Fruit fly (Drosophila melanogaster): Measurements from ENCODE around the gene CG13982.
A peak's percentile ranks its signal among the peaks of the same experiment; 100 is the strongest.

Gene CG13982

DNA sequence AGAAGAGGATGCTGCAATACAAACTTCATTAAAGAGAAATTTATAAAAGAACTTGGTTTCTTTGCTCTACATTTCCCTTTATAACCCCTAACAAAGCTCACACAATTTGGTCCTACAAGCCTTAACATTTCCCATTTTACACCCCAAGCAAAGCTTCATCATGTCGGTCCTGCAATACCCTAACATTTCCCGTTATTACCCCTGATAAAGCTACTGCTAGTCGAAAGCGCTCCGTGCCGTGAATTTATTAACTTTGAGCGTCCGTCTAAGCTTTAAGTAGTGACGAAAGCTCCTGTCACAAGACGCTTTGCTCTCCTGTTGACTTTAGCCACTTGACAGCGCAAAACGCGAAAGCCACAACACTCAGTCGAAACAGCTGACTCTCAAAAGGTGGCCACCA is at the start of gene CG13982:
Gene CG13982 (plus strand): TSS at position 363 of the 400 bp plus-strand sequence.
- TF ChIP-seq Hr96 (GFP tag; optimal IDR thresholded peaks at IDR 0.05) (no peak), pad (GFP tag; optimal IDR thresholded peaks at IDR 0.05) (peak; percentile 93)

DNA sequence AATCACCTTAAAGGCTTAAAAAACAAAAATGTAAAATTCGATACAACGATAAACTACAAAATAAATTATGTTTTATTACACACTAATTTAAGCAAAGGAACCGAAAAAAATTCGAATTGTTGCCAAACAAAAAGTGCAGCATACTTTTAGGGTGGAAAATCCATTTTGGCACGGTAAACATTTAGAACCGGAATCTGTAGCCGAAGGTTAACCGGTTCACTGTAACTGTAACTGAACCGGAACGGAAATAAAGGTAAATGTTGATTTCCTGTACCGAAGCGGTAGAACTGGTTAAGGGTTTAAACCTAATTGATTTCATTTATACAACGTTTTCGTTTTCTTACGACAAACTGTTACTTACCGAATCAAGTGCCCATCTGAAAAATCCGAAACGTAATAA is 45.2 kb upstream of the CG13982 start:
- TF ChIP-seq Clk (GFP tag; optimal IDR thresholded peaks at IDR 0.05) (no peak), bab1 (GFP tag; optimal IDR thresholded peaks at IDR 0.05) (no peak), toe (GFP tag; optimal IDR thresholded peaks at IDR 0.05) (no peak), CG11617 (GFP tag; optimal IDR thresholded peaks at IDR 0.05) (no peak), CG7045 (GFP tag; optimal IDR thresholded peaks at IDR 0.05) (no peak), tj (GFP tag; optimal IDR thresholded peaks at IDR 0.05) (no peak), kay (GFP tag; ENCODE audit: borderline replicate concordance) (no peak), Mnt (GFP tag; optimal IDR thresholded peaks at IDR 0.05) (no peak), CG5204 (GFP tag; optimal IDR thresholded peaks at IDR 0.05) (no peak), pad (GFP tag; optimal IDR thresholded peaks at IDR 0.05) (no peak), CG12768 (GFP tag; optimal IDR thresholded peaks at IDR 0.05) (no peak), cnc (optimal IDR thresholded peaks at IDR 0.05) (no peak), Crg-1 (GFP tag; optimal IDR thresholded peaks at IDR 0.05) (no peak), ovo (GFP tag; optimal IDR thresholded peaks at IDR 0.05) (no peak), CG14711 (tag; optimal IDR thresholded peaks at IDR 0.05) (no peak), CG7101 (tag; optimal IDR thresholded peaks at IDR 0.05) (no peak), CG1620 (GFP tag; optimal IDR thresholded peaks at IDR 0.05) (no peak), Hr96 (GFP tag; optimal IDR thresholded peaks at IDR 0.05) (no peak)

dm6 chr2L:6367478-6367932 is 44.6 kb upstream of the CG13982 start, which contains the start of gene Nepl4:
Gene Nepl4 (plus strand): TSS chr2L:6367882.
- peak; percentile 78 for TF ChIP-seq tj (GFP tag; optimal IDR thresholded peaks at IDR 0.05)
- no peak for TF ChIP-seq CG14711 (tag; optimal IDR thresholded peaks at IDR 0.05)

DNA sequence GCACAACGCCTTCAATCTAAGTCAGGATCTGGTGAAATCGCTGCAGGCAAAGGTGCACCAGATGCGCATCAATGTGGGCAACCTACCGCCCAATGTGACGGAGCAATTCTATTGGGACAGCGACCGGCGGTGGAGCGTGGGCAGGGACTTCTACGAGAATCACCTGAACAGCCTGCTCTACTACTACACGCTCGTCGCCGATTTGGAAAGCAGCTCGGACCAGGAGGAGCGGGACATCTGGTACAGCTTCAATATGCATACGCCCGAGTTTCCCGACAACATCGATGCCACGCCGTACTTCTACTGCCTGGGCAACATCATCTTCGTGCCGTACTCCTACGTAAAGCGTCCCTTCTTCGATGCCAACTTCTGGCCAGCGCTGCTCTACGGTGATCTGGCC is 42.8 kb upstream of the CG13982 start:
- no peak for TF ChIP-seq pad (GFP tag; optimal IDR thresholded peaks at IDR 0.05)
- no peak for TF ChIP-seq cnc (optimal IDR thresholded peaks at IDR 0.05)
- no peak for TF ChIP-seq Clk (GFP tag; optimal IDR thresholded peaks at IDR 0.05)
- TF ChIP-seq CG7045 (GFP tag; optimal IDR thresholded peaks at IDR 0.05), result no peak
- no peak for TF ChIP-seq CG1620 (GFP tag; optimal IDR thresholded peaks at IDR 0.05)
- TF ChIP-seq Mnt (GFP tag; optimal IDR thresholded peaks at IDR 0.05), result no peak
- no peak for TF ChIP-seq CG33017 (tag; optimal IDR thresholded peaks at IDR 0.05)
- no peak for TF ChIP-seq CG14711 (tag; optimal IDR thresholded peaks at IDR 0.05)
- no peak for TF ChIP-seq Hr96 (GFP tag; optimal IDR thresholded peaks at IDR 0.05)
- TF ChIP-seq CG11617 (GFP tag; optimal IDR thresholded peaks at IDR 0.05), result no peak
- no peak for TF ChIP-seq ovo (GFP tag; optimal IDR thresholded peaks at IDR 0.05)
- TF ChIP-seq kay (GFP tag; ENCODE audit: borderline replicate concordance), result no peak
- no peak for TF ChIP-seq CG5204 (GFP tag; optimal IDR thresholded peaks at IDR 0.05)
- no peak for TF ChIP-seq bab1 (GFP tag; optimal IDR thresholded peaks at IDR 0.05)
- TF ChIP-seq Crg-1 (GFP tag; optimal IDR thresholded peaks at IDR 0.05), result no peak
- TF ChIP-seq CG12768 (GFP tag; optimal IDR thresholded peaks at IDR 0.05), result no peak
- TF ChIP-seq tj (GFP tag; optimal IDR thresholded peaks at IDR 0.05), result no peak
- TF ChIP-seq toe (GFP tag; optimal IDR thresholded peaks at IDR 0.05), result no peak

- TF ChIP-seq Crg-1 (GFP tag; optimal IDR thresholded peaks at IDR 0.05) (no peak), cic (GFP tag; optimal IDR thresholded peaks at IDR 0.05) (no peak), tj (GFP tag; optimal IDR thresholded peaks at IDR 0.05) (peak; percentile 97), CG7045 (GFP tag; optimal IDR thresholded peaks at IDR 0.05) (no peak), toe (GFP tag; optimal IDR thresholded peaks at IDR 0.05) (no peak), bab1 (GFP tag; optimal IDR thresholded peaks at IDR 0.05) (peak; percentile 35), CG1620 (GFP tag; optimal IDR thresholded peaks at IDR 0.05) (no peak), cnc (optimal IDR thresholded peaks at IDR 0.05) (no peak), CG12768 (GFP tag; optimal IDR thresholded peaks at IDR 0.05) (no peak), Hr96 (GFP tag; optimal IDR thresholded peaks at IDR 0.05) (no peak), CG7101 (tag; optimal IDR thresholded peaks at IDR 0.05) (no peak), kay (GFP tag; ENCODE audit: borderline replicate concordance) (no peak), pad (GFP tag; optimal IDR thresholded peaks at IDR 0.05) (no peak)
Observed at dm6 chr2L:6371025-6371641, 41.0 kb upstream of the CG13982 start.

- no peak for TF ChIP-seq ovo (GFP tag; optimal IDR thresholded peaks at IDR 0.05)
- no peak for TF ChIP-seq cic (GFP tag; optimal IDR thresholded peaks at IDR 0.05)
- no peak for TF ChIP-seq Clk (GFP tag; optimal IDR thresholded peaks at IDR 0.05)
- TF ChIP-seq cnc (optimal IDR thresholded peaks at IDR 0.05), result no peak
- TF ChIP-seq CG1620 (GFP tag; optimal IDR thresholded peaks at IDR 0.05), result no peak
Observed at dm6 chr2L:6372088-6372487, 40.0 kb upstream of the CG13982 start, which contains the start of gene slam. Gene slam (plus strand): TSS chr2L:6372388.

- TF ChIP-seq tj (GFP tag; optimal IDR thresholded peaks at IDR 0.05) (no peak), CG1620 (GFP tag; optimal IDR thresholded peaks at IDR 0.05) (no peak), cic (GFP tag; optimal IDR thresholded peaks at IDR 0.05) (no peak), Hr96 (GFP tag; optimal IDR thresholded peaks at IDR 0.05) (no peak), ovo (GFP tag; optimal IDR thresholded peaks at IDR 0.05) (no peak), kay (GFP tag; ENCODE audit: borderline replicate concordance) (no peak), bab1 (GFP tag; optimal IDR thresholded peaks at IDR 0.05) (no peak), CG11617 (GFP tag; optimal IDR thresholded peaks at IDR 0.05) (no peak), CG7045 (GFP tag; optimal IDR thresholded peaks at IDR 0.05) (no peak), CG33017 (tag; optimal IDR thresholded peaks at IDR 0.05) (no peak), toe (GFP tag; optimal IDR thresholded peaks at IDR 0.05) (no peak)
Observed at dm6 chr2L:6373141-6373540, 39.0 kb upstream of the CG13982 start.
